Worm (Caenorhabditis elegans) whole organism, early embryonic: ENCODE measurements around the gene gar-1.

Source experiments
- B0310.2 ChIP-seq: sonication (generic microtip); optimal IDR thresholded peaks from 2 replicates; lab custom pipeline; 2016; ENCODE audit warnings: mild to moderate bottlenecking, missing genetic modification characterization, missing compliant biosample characterization
- F13C5.2 ChIP-seq: sonication (generic microtip); optimal IDR thresholded peaks from 2 replicates; lab custom pipeline; 2017; ENCODE audit warnings: mild to moderate bottlenecking, missing genetic modification characterization, inconsistent platforms, missing compliant biosample characterization
- aly-1 ChIP-seq: sonication (generic microtip); optimal IDR thresholded peaks from 2 replicates; lab custom pipeline; 2016; ENCODE audit warnings: missing genetic modification characterization, missing compliant biosample characterization
- ama-1 ChIP-seq: fragments of 150-350 bp; optimal IDR thresholded peaks from 2 replicates; lab custom pipeline; 2014
- ceh-13 ChIP-seq: fragments of 200-800 bp; sonication (Bioruptor generic); optimal IDR thresholded peaks from 2 replicates; lab custom pipeline; 2018; ENCODE audit warnings: mild to moderate bottlenecking, missing genetic modification characterization, missing compliant biosample characterization
- ceh-36 ChIP-seq: sonication (generic microtip); optimal IDR thresholded peaks from 2 replicates; lab custom pipeline; 2016; ENCODE audit warnings: missing genetic modification characterization, inconsistent platforms, missing compliant biosample characterization
- ets-7 ChIP-seq: sonication (generic microtip); optimal IDR thresholded peaks from 2 replicates; lab custom pipeline; 2016; ENCODE audit warnings: missing genotype, missing genetic modification characterization, missing compliant biosample characterization
- flt-1 ChIP-seq: fragments of 200-800 bp; sonication (Bioruptor generic); IDR thresholded peaks from 2 replicates; pipeline ENCODE4 v1.3.6; 2022; ENCODE audit warnings: missing genetic modification characterization, missing compliant biosample characterization
- hmbx-1 ChIP-seq: sonication (generic microtip); optimal IDR thresholded peaks from 2 replicates; lab custom pipeline; 2016; ENCODE audit warnings: mild to moderate bottlenecking, missing genetic modification characterization, missing compliant biosample characterization
- hmg-4 ChIP-seq: fragments of 200-800 bp; sonication (Bioruptor generic); optimal IDR thresholded peaks from 2 replicates; lab custom pipeline; 2018; ENCODE audit warnings: mild to moderate bottlenecking, missing genetic modification characterization, missing compliant biosample characterization
- hnd-1 ChIP-seq: sonication (generic microtip); optimal IDR thresholded peaks from 2 replicates; lab custom pipeline; 2016; ENCODE audit warnings: missing genetic modification characterization, missing compliant biosample characterization
- pes-1 ChIP-seq: fragments of 200-800 bp; sonication (Bioruptor generic); IDR thresholded peaks from 2 replicates; pipeline ENCODE4 v1.3.6; 2022; ENCODE audit warnings: missing genetic modification reagents, missing genetic modification characterization, missing compliant biosample characterization
- scrt-1 ChIP-seq: fragments of 200-800 bp; sonication (Bioruptor generic); IDR thresholded peaks from 2 replicates; pipeline ENCODE4 v1.3.6; 2022; ENCODE audit warnings: missing genetic modification characterization, missing compliant biosample characterization
- sea-1 ChIP-seq: fragments of 200-800 bp; sonication (Bioruptor generic); conservative IDR thresholded peaks from 2 replicates; pipeline ENCODE4 v1.3.6; 2022; ENCODE audit warnings: missing genetic modification characterization, missing compliant biosample characterization
- tbx-11 ChIP-seq: fragments of 200-800 bp; sonication (Bioruptor generic); IDR thresholded peaks from 2 replicates; pipeline ENCODE4 v1.3.6; 2022; ENCODE audit warnings: missing genetic modification characterization, missing compliant biosample characterization
- tbx-37 ChIP-seq: fragments of 200-800 bp; sonication (Bioruptor generic); conservative IDR thresholded peaks from 2 replicates; pipeline ENCODE4 v1.3.6; 2022; ENCODE audit warnings: missing genetic modification reagents, missing genetic modification characterization, missing compliant biosample characterization
- tra-4 ChIP-seq: sonication (generic microtip); optimal IDR thresholded peaks from 2 replicates; lab custom pipeline; 2017; ENCODE audit warnings: missing genetic modification characterization, missing compliant biosample characterization

Gene gar-1

DNA sequence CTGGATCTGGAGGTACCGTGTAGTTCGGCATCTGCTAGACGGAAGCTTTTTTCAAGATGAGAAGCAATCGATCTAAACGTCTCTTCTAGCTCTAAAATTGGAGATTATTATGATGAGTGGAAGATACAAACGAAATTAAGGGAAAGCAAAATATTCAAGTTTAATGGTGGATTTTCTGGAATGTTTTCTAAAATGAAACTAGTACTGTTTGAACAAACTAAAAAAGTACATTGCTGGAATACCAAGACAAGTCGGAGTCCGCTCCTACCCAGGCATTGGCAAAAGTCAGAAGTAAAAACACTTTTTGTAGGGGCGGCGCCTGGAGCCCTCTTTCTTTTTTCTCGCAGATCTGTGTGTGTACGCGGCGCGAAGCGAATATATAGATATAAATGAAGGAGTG lies at the start of gene gar-1:
Gene gar-1 (minus strand): TSS at position 101 of the 400 bp plus-strand sequence.
- TF ChIP-seq hnd-1 (tag; lab: Kevin White, UChicago) = no peak
- TF ChIP-seq ama-1 (lab: Kevin White, UChicago) = no peak
- no peak for TF ChIP-seq hmbx-1
- no peak for TF ChIP-seq B0310.2
- TF ChIP-seq hmg-4 (GFP tag; lab: Kevin White, UChicago) = no peak
- TF ChIP-seq tbx-11 (GFP tag; lab: Robert Waterston, UW) = no peak
- TF ChIP-seq flt-1 = no peak
- TF ChIP-seq ets-7 (tag; lab: Kevin White, UChicago) = no peak
- no peak for TF ChIP-seq ceh-36 (tag; lab: Kevin White, UChicago)
- TF ChIP-seq tra-4 = no peak
- TF ChIP-seq scrt-1 (GFP tag; lab: Robert Waterston, UW) = no peak
- TF ChIP-seq pes-1 (GFP tag; lab: Robert Waterston, UW) = no peak
- no peak for TF ChIP-seq aly-1 (tag; lab: Kevin White, UChicago)
- TF ChIP-seq F13C5.2 (tag; lab: Kevin White, UChicago) = no peak
- no peak for TF ChIP-seq sea-1
- TF ChIP-seq ceh-13 (GFP tag; lab: Kevin White, UChicago) = no peak

DNA sequence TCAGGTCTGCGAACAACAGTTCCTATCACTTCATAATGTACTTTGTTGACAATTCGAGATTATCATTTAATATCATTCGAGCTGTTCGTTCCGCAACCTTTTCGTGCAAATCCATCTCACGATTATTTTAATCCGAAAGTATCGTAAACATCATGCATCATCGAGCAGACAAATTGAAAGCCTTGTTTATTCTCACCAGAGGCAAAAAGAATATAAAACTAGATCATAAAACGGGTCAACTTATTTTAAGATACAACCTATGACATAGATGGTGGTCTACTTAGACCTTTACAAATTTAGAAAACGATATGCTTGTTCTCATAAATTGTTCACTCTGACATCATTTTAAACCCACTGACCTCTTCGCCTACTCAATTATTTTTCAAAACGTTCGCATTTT lies 48.4 kb upstream of the gar-1 start:
- TF ChIP-seq hnd-1 (tag; lab: Kevin White, UChicago) (no peak), ceh-36 (tag; lab: Kevin White, UChicago) (no peak), ets-7 (tag; lab: Kevin White, UChicago) (no peak), sea-1 (no peak), ama-1 (lab: Kevin White, UChicago) (no peak), F13C5.2 (tag; lab: Kevin White, UChicago) (no peak), tbx-37 (GFP tag; lab: Robert Waterston, UW) (no peak), flt-1 (no peak), aly-1 (tag; lab: Kevin White, UChicago) (no peak), B0310.2 (no peak), hmbx-1 (no peak), scrt-1 (GFP tag; lab: Robert Waterston, UW) (no peak)

DNA sequence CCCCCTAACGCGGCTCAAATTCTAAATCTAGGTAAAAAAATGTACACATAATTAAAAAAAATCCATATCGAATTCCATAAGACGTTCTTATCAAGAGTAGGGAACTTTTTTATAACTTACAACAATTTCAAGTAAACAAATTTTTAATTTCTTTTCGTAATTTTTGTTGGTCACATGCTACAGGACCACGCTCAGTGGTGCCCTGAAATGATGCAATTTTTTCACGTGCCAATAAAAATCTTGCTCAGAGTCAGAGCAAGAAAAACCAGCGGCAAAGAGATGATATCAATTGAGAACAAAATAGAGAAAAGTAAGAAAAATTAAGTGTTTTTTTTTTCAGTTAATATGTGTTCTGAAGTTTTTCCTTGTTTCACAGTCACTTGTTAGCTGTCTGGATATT lies 47.2 kb upstream of the gar-1 start:
- TF ChIP-seq tbx-37 (GFP tag; lab: Robert Waterston, UW) = no peak
- TF ChIP-seq pes-1 (GFP tag; lab: Robert Waterston, UW) = no peak
- TF ChIP-seq aly-1 (tag; lab: Kevin White, UChicago) = no peak
- TF ChIP-seq flt-1 = no peak
- TF ChIP-seq scrt-1 (GFP tag; lab: Robert Waterston, UW) = no peak
- TF ChIP-seq ceh-36 (tag; lab: Kevin White, UChicago) = no peak
- TF ChIP-seq hmg-4 (GFP tag; lab: Kevin White, UChicago) = no peak
- TF ChIP-seq tra-4 = no peak
- no peak for TF ChIP-seq hmbx-1
- no peak for TF ChIP-seq tbx-11 (GFP tag; lab: Robert Waterston, UW)
- no peak for TF ChIP-seq B0310.2
- no peak for TF ChIP-seq F13C5.2 (tag; lab: Kevin White, UChicago)
- no peak for TF ChIP-seq hnd-1 (tag; lab: Kevin White, UChicago)
- TF ChIP-seq ets-7 (tag; lab: Kevin White, UChicago) = no peak
- no peak for TF ChIP-seq ama-1 (lab: Kevin White, UChicago)

DNA sequence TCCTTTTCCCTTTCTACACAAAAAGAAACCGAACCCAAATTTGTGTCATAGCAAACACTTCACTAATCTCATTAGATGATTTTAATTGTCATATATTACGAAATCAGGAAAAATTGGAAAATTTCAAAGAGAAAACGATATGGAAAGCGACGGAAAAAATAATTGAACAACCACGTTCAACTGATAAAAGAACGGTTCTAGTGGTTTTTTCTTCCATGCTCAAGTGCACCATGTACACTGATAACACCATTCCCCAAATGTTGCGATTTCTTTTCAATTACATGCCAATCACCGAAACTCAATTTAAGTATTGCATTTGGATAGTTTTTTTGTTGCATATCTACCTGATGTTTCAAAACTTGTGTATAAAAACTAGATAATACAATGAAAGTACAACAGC lies 45.9 kb upstream of the gar-1 start:
- TF ChIP-seq tbx-37 (GFP tag; lab: Robert Waterston, UW) = no peak
- no peak for TF ChIP-seq tbx-11 (GFP tag; lab: Robert Waterston, UW)
- TF ChIP-seq ets-7 (tag; lab: Kevin White, UChicago) = no peak
- no peak for TF ChIP-seq ceh-36 (tag; lab: Kevin White, UChicago)
- TF ChIP-seq hmbx-1 = no peak
- no peak for TF ChIP-seq flt-1
- TF ChIP-seq pes-1 (GFP tag; lab: Robert Waterston, UW) = no peak
- no peak for TF ChIP-seq sea-1
- TF ChIP-seq tra-4 = no peak

DNA sequence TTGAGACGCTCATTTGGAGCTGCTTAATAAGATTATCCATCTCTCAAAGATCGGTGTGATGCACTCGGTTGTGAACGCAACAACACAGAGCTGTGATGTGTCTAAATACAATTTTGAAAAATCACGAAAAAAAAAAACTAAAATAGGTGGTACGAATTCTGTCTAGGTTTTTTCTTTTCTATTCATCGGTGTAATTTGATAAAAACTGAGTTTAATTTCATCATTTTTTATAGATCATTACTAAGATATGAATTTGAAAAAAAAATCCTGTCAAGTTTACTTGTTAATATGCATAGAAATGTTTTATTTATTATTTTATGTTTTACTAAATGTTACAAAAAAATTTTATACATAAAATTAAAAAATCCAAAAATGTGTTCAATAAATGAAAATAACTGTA lies 45.4 kb upstream of the gar-1 start, which contains the start of gene ceh-60:
Gene ceh-60 (minus strand): TSS at position 101 of the 400 bp plus-strand sequence.
- TF ChIP-seq sea-1 (no peak), F13C5.2 (tag; lab: Kevin White, UChicago) (no peak), hmbx-1 (no peak), pes-1 (GFP tag; lab: Robert Waterston, UW) (no peak), ets-7 (tag; lab: Kevin White, UChicago) (no peak), ceh-13 (GFP tag; lab: Kevin White, UChicago) (no peak), tra-4 (no peak), tbx-11 (GFP tag; lab: Robert Waterston, UW) (no peak), tbx-37 (GFP tag; lab: Robert Waterston, UW) (no peak), flt-1 (no peak)

DNA sequence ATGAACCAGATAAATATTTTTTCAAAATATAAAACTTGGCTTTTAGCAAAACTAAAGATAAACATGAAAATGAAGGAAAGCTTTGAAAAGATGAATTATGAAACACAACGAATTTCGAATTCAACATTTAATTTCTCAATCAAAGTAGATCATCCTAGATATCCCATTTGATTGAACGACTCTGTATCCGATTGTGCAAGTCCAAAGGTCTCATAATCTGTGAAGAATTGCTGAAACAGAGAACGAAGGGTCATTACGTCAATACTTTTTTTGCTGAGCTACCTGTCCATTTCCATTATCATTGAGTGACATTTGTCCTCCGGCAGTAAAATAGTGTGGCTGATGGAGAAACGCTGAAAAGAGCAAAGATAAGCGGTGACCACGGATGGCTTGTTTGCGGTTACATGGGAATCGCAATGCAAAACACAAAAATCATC lies 38.0 kb upstream of the gar-1 start:
- TF ChIP-seq tra-4 (no peak), pes-1 (GFP tag; lab: Robert Waterston, UW) (no peak), B0310.2 (no peak), hmbx-1 (no peak)

DNA sequence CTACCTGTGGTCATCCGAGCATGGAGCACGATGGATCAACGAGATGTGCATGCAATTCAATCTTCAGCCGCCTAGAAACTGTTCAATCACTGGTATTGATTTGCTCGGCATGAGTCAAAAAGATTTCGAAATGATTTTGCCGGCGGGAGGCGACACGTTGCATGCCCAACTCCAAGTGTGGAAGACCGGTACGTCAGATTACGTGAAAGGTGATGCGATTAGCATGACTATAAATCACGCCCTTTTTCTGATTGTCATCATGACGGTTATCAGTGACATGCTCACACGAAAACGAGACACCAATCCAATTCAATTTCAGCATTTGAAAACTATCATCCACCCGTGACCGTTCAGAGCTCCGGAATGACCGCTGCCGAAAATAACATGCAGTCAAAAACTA lies 36.0 kb upstream of the gar-1 start:
- no peak for TF ChIP-seq ets-7 (tag; lab: Kevin White, UChicago)
- TF ChIP-seq hnd-1 (tag; lab: Kevin White, UChicago) = no peak
- no peak for TF ChIP-seq tra-4

DNA sequence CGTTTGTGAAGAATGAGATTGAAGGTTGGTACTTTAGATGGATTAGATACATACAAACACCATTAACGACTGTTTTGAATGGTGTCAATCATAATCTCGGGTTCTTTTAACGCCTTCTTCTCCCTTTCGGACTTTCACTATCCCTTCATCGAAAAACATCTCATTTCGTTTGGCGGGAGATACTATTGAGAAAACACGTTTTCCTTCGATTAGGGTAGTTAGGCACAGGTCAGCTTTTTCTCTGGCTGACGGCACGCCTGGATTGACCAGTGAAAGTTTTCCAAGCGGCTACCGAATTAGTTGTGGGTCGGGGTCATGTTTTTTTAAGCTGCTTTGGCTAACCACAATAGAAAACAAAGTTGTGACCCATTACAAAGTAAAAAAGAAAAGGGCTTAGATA lies 35.3 kb upstream of the gar-1 start:
- TF ChIP-seq B0310.2 (no peak), ama-1 (lab: Kevin White, UChicago) (no peak), scrt-1 (GFP tag; lab: Robert Waterston, UW) (no peak), aly-1 (tag; lab: Kevin White, UChicago) (no peak)
